Worm (Caenorhabditis elegans): ENCODE results near the gene cpz-2.

- TF ChIP-seq hlh-1 (tag; optimal IDR thresholded peaks at IDR 0.05) (no peak), M03D4.4 (tag; optimal IDR thresholded peaks at IDR 0.05) (no peak), pha-4 (tag; optimal IDR thresholded peaks at IDR 0.05) (no peak), snpc-4 (tag; optimal IDR thresholded peaks at IDR 0.05) (no peak), lin-13 (tag; optimal IDR thresholded peaks at IDR 0.05) (no peak)
Observed at ce11 chrV:13409089-13409488, 28.1 kb downstream of the cpz-2 start.
